Fruit fly (Drosophila melanogaster) whole organism, prepupa: ENCODE measurements around the gene lilli.

Source experiments
- Blimp-1 ChIP-seq: fragments of 200-800 bp; sonication (Bioruptor generic); optimal IDR thresholded peaks from 3 replicates; lab custom pipeline; 2017; ENCODE audit warnings: missing biosample characterization, missing genetic modification characterization, mild to moderate bottlenecking, moderate library complexity, missing genetic modification reagents
- CG10631 ChIP-seq: fragments of 200-800 bp; sonication (Bioruptor generic); optimal IDR thresholded peaks from 2 replicates; lab custom pipeline; 2016; ENCODE audit warnings: missing biosample characterization, missing genetic modification characterization
- CG10669 ChIP-seq: fragments of 200-800 bp; sonication (Bioruptor generic); optimal IDR thresholded peaks from 3 replicates; lab custom pipeline; 2018; ENCODE audit warnings: missing biosample characterization, mild to moderate bottlenecking, missing genetic modification characterization, moderate library complexity
- CG15336 ChIP-seq: fragments of 200-800 bp; sonication (Bioruptor generic); IDR thresholded peaks from 2 replicates; pipeline ENCODE4 v1.3.6; 2022; ENCODE audit warnings: missing biosample characterization, missing genetic modification characterization
- CG16779 ChIP-seq: fragments of 200-800 bp; sonication (Bioruptor generic); optimal IDR thresholded peaks from 3 replicates; lab custom pipeline; 2017; ENCODE audit warnings: missing biosample characterization, mild to moderate bottlenecking, missing genetic modification characterization
- CG31627 ChIP-seq: fragments of 200-800 bp; sonication (Bioruptor generic); optimal IDR thresholded peaks from 3 replicates; lab custom pipeline; 2016; ENCODE audit warnings: missing biosample characterization, missing genetic modification characterization
- CG32006 ChIP-seq: fragments of 200-800 bp; sonication (Bioruptor generic); optimal IDR thresholded peaks from 3 replicates; lab custom pipeline; 2017; ENCODE audit warnings: missing biosample characterization, mild to moderate bottlenecking, missing genetic modification characterization
- CG34406 ChIP-seq: fragments of 200-800 bp; sonication (Bioruptor generic); optimal IDR thresholded peaks from 3 replicates; lab custom pipeline; 2016; ENCODE audit warnings: missing biosample characterization, missing genetic modification characterization
- CG3919 ChIP-seq: fragments of 200-800 bp; sonication (Bioruptor generic); optimal IDR thresholded peaks from 3 replicates; lab custom pipeline; 2016; ENCODE audit warnings: missing biosample characterization, missing genetic modification characterization
- CG6276 ChIP-seq: fragments of 200-800 bp; sonication (Bioruptor generic); optimal IDR thresholded peaks from 2 replicates; lab custom pipeline; 2017; ENCODE audit warnings: missing biosample characterization, mild to moderate bottlenecking, missing genetic modification characterization
- CG6808 ChIP-seq: fragments of 200-800 bp; sonication (Bioruptor generic); optimal IDR thresholded peaks from 3 replicates; lab custom pipeline; 2017; ENCODE audit warnings: missing biosample characterization, missing genetic modification characterization, mild to moderate bottlenecking, moderate library complexity, missing genetic modification reagents
- CG7368 ChIP-seq: fragments of 200-800 bp; sonication (Bioruptor generic); optimal IDR thresholded peaks from 3 replicates; lab custom pipeline; 2016; ENCODE audit warnings: missing biosample characterization, missing genetic modification characterization
- CG8119 ChIP-seq: fragments of 200-800 bp; sonication (Bioruptor generic); IDR thresholded peaks from 3 replicates; pipeline ENCODE4 v1.3.6; 2022; ENCODE audit warnings: missing biosample characterization, missing genetic modification characterization
- CG8319 ChIP-seq: fragments of 200-800 bp; sonication (Bioruptor generic); optimal IDR thresholded peaks from 3 replicates; lab custom pipeline; 2016; ENCODE audit warnings: missing biosample characterization, missing genetic modification characterization
- CG9139 ChIP-seq: fragments of 200-800 bp; sonication (Bioruptor generic); optimal IDR thresholded peaks from 3 replicates; lab custom pipeline; 2017; ENCODE audit warnings: missing biosample characterization, mild to moderate bottlenecking, missing genetic modification characterization
- Eip75B ChIP-seq: fragments of 200-800 bp; sonication (Bioruptor generic); optimal IDR thresholded peaks from 3 replicates; lab custom pipeline; 2016; ENCODE audit warnings: missing biosample characterization, missing genetic modification characterization
- Eip78C ChIP-seq: fragments of 200-800 bp; sonication (Bioruptor generic); peaks from one replicate; lab custom pipeline; 2016; ENCODE audit warnings: missing biosample characterization, missing genetic modification characterization
- Eip93F ChIP-seq: fragments of 200-800 bp; sonication (Bioruptor generic); optimal IDR thresholded peaks from 2 replicates; lab custom pipeline; 2016; ENCODE audit warnings: missing biosample characterization, mild to moderate bottlenecking, missing genetic modification characterization
- Ets21C ChIP-seq: fragments of 200-800 bp; sonication (Bioruptor generic); optimal IDR thresholded peaks from 3 replicates; lab custom pipeline; 2016; ENCODE audit warnings: missing biosample characterization, missing genetic modification characterization
- Ets96B ChIP-seq: fragments of 200-800 bp; optimal IDR thresholded peaks from 2 replicates; lab custom pipeline; 2019; ENCODE audit warnings: missing biosample characterization, mild to moderate bottlenecking, missing genetic modification characterization, moderate library complexity
- Hr39 ChIP-seq: fragments of 200-800 bp; sonication (Bioruptor generic); optimal IDR thresholded peaks from 2 replicates; lab custom pipeline; 2016; ENCODE audit warnings: missing biosample characterization, missing genetic modification characterization
- Lpt ChIP-seq: fragments of 200-800 bp; sonication (Bioruptor generic); optimal IDR thresholded peaks from 3 replicates; lab custom pipeline; 2016; ENCODE audit warnings: missing biosample characterization, missing genetic modification characterization
- Met ChIP-seq: fragments of 200-800 bp; sonication (Bioruptor generic); optimal IDR thresholded peaks from 3 replicates; lab custom pipeline; 2016; ENCODE audit warnings: missing biosample characterization, missing genetic modification characterization
- Smox ChIP-seq: fragments of 200-800 bp; sonication (Bioruptor generic); optimal IDR thresholded peaks from 3 replicates; lab custom pipeline; 2016; ENCODE audit warnings: missing biosample characterization, missing genetic modification characterization
- Sox14 ChIP-seq: fragments of 200-800 bp; sonication (Bioruptor generic); optimal IDR thresholded peaks from 3 replicates; lab custom pipeline; 2016; ENCODE audit warnings: missing biosample characterization, missing genetic modification characterization
- Sox15 ChIP-seq: fragments of 200-800 bp; sonication (Bioruptor generic); optimal IDR thresholded peaks from 3 replicates; lab custom pipeline; 2016; ENCODE audit warnings: missing biosample characterization, missing genetic modification characterization
- achi ChIP-seq: fragments of 200-800 bp; sonication (Bioruptor generic); optimal IDR thresholded peaks from 3 replicates; lab custom pipeline; 2016; ENCODE audit warnings: missing biosample characterization, missing genetic modification characterization
- acj6 ChIP-seq: fragments of 200-800 bp; sonication (Bioruptor generic); optimal IDR thresholded peaks from 3 replicates; lab custom pipeline; 2016; ENCODE audit warnings: missing biosample characterization, missing genetic modification characterization
- dsx ChIP-seq: fragments of 200-800 bp; optimal IDR thresholded peaks from 3 replicates; lab custom pipeline; 2019; ENCODE audit warnings: missing biosample characterization, mild to moderate bottlenecking, missing genetic modification characterization, moderate library complexity; ENCODE audit not compliant: poor library complexity, severe bottlenecking
- eg ChIP-seq: fragments of 200-800 bp; sonication (Bioruptor generic); IDR thresholded peaks from 3 replicates; pipeline ENCODE4 v1.3.6; 2022; ENCODE audit warnings: missing biosample characterization, missing genetic modification characterization
- fd85E ChIP-seq: fragments of 200-800 bp; sonication (Bioruptor generic); optimal IDR thresholded peaks from 3 replicates; lab custom pipeline; 2016; ENCODE audit warnings: missing biosample characterization, missing genetic modification characterization
- fkh ChIP-seq: fragments of 200-800 bp; sonication (Bioruptor generic); optimal IDR thresholded peaks from 3 replicates; lab custom pipeline; 2017; ENCODE audit warnings: missing biosample characterization, mild to moderate bottlenecking, missing genetic modification characterization, moderate library complexity
- lz ChIP-seq: fragments of 200-800 bp; sonication (Bioruptor generic); optimal IDR thresholded peaks from 3 replicates; lab custom pipeline; 2016; ENCODE audit warnings: missing biosample characterization, missing genetic modification characterization
- net ChIP-seq: fragments of 200-800 bp; sonication (Bioruptor generic); optimal IDR thresholded peaks from 3 replicates; lab custom pipeline; 2016; ENCODE audit warnings: missing biosample characterization, missing genetic modification characterization
- pdm3 ChIP-seq: fragments of 200-800 bp; sonication (Bioruptor generic); optimal IDR thresholded peaks from 3 replicates; lab custom pipeline; 2016; ENCODE audit warnings: missing biosample characterization, missing genetic modification characterization
- ss ChIP-seq, 2 experiments: fragments of 200-800 bp; sonication (Bioruptor generic); optimal IDR thresholded peaks; 2 replicates in 1 of 2; 3 replicates in 1 of 2; lab custom pipeline; 2017 to 2018; ENCODE audit warnings: mild to moderate bottlenecking in 2 of 2, missing biosample characterization in 2 of 2, missing genetic modification characterization in 2 of 2, moderate library complexity in 1 of 2
- svp ChIP-seq: fragments of 200-800 bp; sonication (Bioruptor generic); peaks from one replicate; lab custom pipeline; 2016; ENCODE audit warnings: missing biosample characterization, missing genetic modification characterization
- topi ChIP-seq: fragments of 200-800 bp; sonication (Bioruptor generic); optimal IDR thresholded peaks from 3 replicates; lab custom pipeline; 2016; ENCODE audit warnings: missing biosample characterization, missing genetic modification characterization
- vri ChIP-seq: fragments of 200-800 bp; sonication (Bioruptor generic); optimal IDR thresholded peaks from 3 replicates; lab custom pipeline; 2016; ENCODE audit warnings: missing biosample characterization, mild to moderate bottlenecking, missing genetic modification characterization

The lilli gene

DNA sequence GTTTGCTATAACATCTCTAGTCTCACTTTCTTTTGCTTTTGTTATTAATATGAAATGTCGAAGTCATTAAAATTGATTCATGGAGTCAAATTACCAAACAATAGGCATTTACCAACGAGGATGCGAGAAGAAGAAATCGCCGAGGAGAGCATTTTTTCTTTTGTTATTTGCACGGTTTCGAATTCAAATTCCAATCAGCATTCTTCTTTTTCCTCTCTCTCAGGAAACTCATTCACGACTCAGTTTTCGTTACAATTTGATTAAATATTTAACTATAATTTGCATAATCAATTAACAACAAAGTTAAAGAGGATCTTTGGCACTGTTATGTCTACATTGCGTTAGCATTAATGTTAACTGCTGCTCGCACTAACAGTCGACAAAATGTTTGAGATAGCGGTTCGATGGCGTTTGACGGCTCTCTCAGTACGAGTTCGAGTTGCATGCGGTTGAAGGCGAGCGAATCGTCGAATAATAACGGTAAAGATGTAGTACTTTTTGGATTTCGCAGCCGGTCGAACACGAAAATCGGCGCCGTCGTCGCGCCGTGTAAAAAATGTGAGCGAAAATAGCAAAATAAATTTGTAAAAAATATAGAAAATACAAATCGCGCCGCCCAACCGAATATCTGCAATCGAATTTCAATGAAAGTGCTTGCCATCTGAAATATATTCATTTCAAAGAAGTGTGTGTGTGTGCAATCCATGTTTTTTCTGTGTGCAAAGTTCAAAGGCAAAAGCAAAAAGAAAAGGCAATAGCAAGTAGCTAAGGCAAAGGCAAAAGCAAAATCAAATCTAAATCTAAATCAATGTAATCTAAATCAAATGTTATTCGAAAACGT, 2.3 kb downstream of the lilli start (continued):
- TF ChIP-seq CG10669 (GFP tag; lab: Kevin White, UChicago) = no peak
- peak; percentile 3 for TF ChIP-seq CG32006
- TF ChIP-seq CG6276 (GFP tag; lab: Kevin White, UChicago) = no peak
- no peak for TF ChIP-seq Smox (GFP tag; lab: Kevin White, UChicago)
- no peak for TF ChIP-seq achi (GFP tag; lab: Kevin White, UChicago)
- TF ChIP-seq Eip75B (GFP tag; lab: Kevin White, UChicago) = no peak
- TF ChIP-seq acj6 = no peak

DNA sequence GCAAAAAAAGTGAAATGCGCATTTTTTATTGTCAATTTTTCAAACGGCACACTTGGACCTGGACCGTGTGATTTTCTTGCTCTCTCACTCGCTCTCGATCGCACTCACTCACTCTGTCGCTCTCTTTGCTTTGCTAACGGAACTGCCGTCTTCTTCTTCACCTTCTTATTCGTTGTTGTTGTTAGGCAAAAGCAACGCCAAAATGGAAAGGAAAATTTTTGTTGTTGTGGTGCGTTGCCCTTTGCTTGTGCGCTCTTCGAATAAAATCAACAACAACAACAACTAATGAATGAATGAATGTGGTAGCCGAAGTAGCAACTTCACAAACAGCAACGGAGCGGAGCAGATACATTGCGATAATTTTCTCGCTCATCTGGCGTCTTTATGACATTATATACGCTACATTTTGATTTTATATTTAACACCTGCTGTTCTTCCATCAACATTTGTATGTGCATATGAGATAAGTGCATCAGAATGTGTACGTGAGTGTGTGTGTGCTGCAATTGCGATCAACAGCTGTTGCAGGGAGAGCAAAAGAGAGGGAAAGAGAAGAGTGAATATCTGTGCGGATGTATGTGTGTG, 3.2 kb downstream of the lilli start:
- TF ChIP-seq dsx (peak; percentile 39), CG9139 (GFP tag; lab: Kevin White, UChicago) (no peak), CG16779 (tag; lab: Kevin White, UChicago) (peak; percentile 45), lz (GFP tag; lab: Kevin White, UChicago) (no peak), CG32006 (no peak), eg (GFP tag; lab: Robert Waterston, UW) (no peak), achi (GFP tag; lab: Kevin White, UChicago) (no peak), Ets21C (GFP tag; lab: Kevin White, UChicago) (no peak), pdm3 (GFP tag; lab: Kevin White, UChicago) (no peak), Hr39 (GFP tag; lab: Kevin White, UChicago) (no peak), CG6808 (GFP tag; lab: Kevin White, UChicago) (no peak), ss (GFP tag; optimal IDR thresholded peaks at IDR 0.05; lab: Kevin White, UChicago) (no peak), Sox14 (GFP tag; lab: Kevin White, UChicago) (peak; percentile 4), fkh (peak; percentile 47), svp (GFP tag; lab: Kevin White, UChicago) (peak; percentile 81), Blimp-1 (GFP tag; lab: Kevin White, UChicago) (peak; percentile 60), CG10669 (GFP tag; lab: Kevin White, UChicago) (no peak), Lpt (GFP tag; lab: Kevin White, UChicago) (peak; percentile 14), CG34406 (GFP tag; lab: Kevin White, UChicago) (no peak), net (GFP tag; lab: Kevin White, UChicago) (no peak), CG3919 (GFP tag; lab: Kevin White, UChicago) (peak; percentile 1), Sox15 (GFP tag; lab: Kevin White, UChicago) (no peak), Ets96B (no peak), fd85E (GFP tag; lab: Kevin White, UChicago) (no peak), topi (GFP tag; lab: Kevin White, UChicago) (no peak), CG6276 (GFP tag; lab: Kevin White, UChicago) (peak; percentile 63), CG31627 (GFP tag; lab: Kevin White, UChicago) (no peak), Eip75B (GFP tag; lab: Kevin White, UChicago) (no peak), Eip93F (GFP tag; lab: Kevin White, UChicago) (no peak), acj6 (no peak), CG8119 (GFP tag; lab: Robert Waterston, UW) (no peak), vri (GFP tag; lab: Kevin White, UChicago) (peak; percentile 50), CG10631 (GFP tag; lab: Kevin White, UChicago) (no peak), Met (peak; percentile 13), Eip78C (GFP tag; lab: Kevin White, UChicago) (peak; percentile 42), CG8319 (GFP tag; lab: Kevin White, UChicago) (no peak), CG15336 (GFP tag; lab: Robert Waterston, UW) (no peak), CG7368 (GFP tag; lab: Kevin White, UChicago) (no peak)
